Worm (Caenorhabditis elegans) whole organism, L2 larva: ENCODE data around the gene K09C8.8.

Experiments
- C34F6.9 ChIP-seq: fragments of 150-350 bp; optimal IDR thresholded peaks from 2 replicates; lab custom pipeline; 2014; ENCODE audit warnings: missing biosample characterization, missing genetic modification characterization
- R02D3.7 ChIP-seq: fragments of 150-350 bp; optimal IDR thresholded peaks from 2 replicates; lab custom pipeline; 2014; ENCODE audit warnings: missing biosample characterization, missing genetic modification characterization
- Y55F3AM.14 ChIP-seq: fragments of 200-800 bp; sonication (Bioruptor generic); optimal IDR thresholded peaks from 2 replicates; lab custom pipeline; 2018; ENCODE audit warnings: mild to moderate bottlenecking, missing genetic modification characterization, missing compliant biosample characterization
- ZK546.5 ChIP-seq: sonication (generic microtip); optimal IDR thresholded peaks from 2 replicates; lab custom pipeline; 2017; ENCODE audit warnings: missing biosample characterization, missing genetic modification characterization
- alr-1 ChIP-seq: fragments of 150-350 bp; optimal IDR thresholded peaks from 2 replicates; lab custom pipeline; 2014; ENCODE audit warnings: missing biosample characterization, missing genetic modification characterization
- aly-2 ChIP-seq: fragments of 150-350 bp; optimal IDR thresholded peaks from 2 replicates; lab custom pipeline; 2014; ENCODE audit warnings: missing biosample characterization, missing genetic modification characterization
- ama-1 ChIP-seq: fragments of 150-350 bp; optimal IDR thresholded peaks from 2 replicates; lab custom pipeline; 2018; ENCODE audit warnings: inconsistent platforms
- blmp-1 ChIP-seq: sonication (generic microtip); optimal IDR thresholded peaks from 2 replicates; lab custom pipeline; 2017; ENCODE audit warnings: missing genetic modification characterization, mild to moderate bottlenecking, missing compliant biosample characterization, antibody characterized with exemption, moderate library complexity; ENCODE audit not compliant: insufficient read depth
- ceh-16 ChIP-seq: fragments of 150-350 bp; optimal IDR thresholded peaks from 2 replicates; lab custom pipeline; 2014; ENCODE audit warnings: missing biosample characterization, missing genetic modification characterization
- dmd-4 ChIP-seq: sonication (generic microtip); optimal IDR thresholded peaks from 2 replicates; lab custom pipeline; 2017; ENCODE audit warnings: missing biosample characterization, missing genetic modification characterization
- egl-27 ChIP-seq: sonication (generic microtip); optimal IDR thresholded peaks from 3 replicates; lab custom pipeline; 2017; ENCODE audit warnings: missing biosample characterization, missing genetic modification reagents, missing genetic modification characterization
- elt-1 ChIP-seq: fragments of 150-350 bp; optimal IDR thresholded peaks from 2 replicates; lab custom pipeline; 2014; ENCODE audit warnings: missing biosample characterization, missing genetic modification characterization
- elt-3 ChIP-seq: sonication (generic microtip); optimal IDR thresholded peaks from 2 replicates; lab custom pipeline; 2017; ENCODE audit warnings: missing biosample characterization, missing genetic modification characterization
- fos-1 ChIP-seq: fragments of 150-350 bp; optimal IDR thresholded peaks from 2 replicates; lab custom pipeline; 2014; ENCODE audit warnings: missing biosample characterization, missing genetic modification characterization
- lin-11 ChIP-seq: fragments of 150-350 bp; sonication (generic microtip); optimal IDR thresholded peaks from 2 replicates; lab custom pipeline; 2014; ENCODE audit warnings: missing biosample characterization, missing genetic modification characterization, inconsistent platforms, mixed read lengths
- lin-39 ChIP-seq: fragments of 150-350 bp; optimal IDR thresholded peaks from 2 replicates; lab custom pipeline; 2014; ENCODE audit warnings: missing biosample characterization, missing genetic modification reagents, missing genetic modification characterization
- lsy-2 ChIP-seq, 2 experiments: fragments of 150-350 bp in 1 of 2; sonication (generic microtip) in 1 of 2; optimal IDR thresholded peaks; 2 replicates each; lab custom pipeline; 2014 to 2017; ENCODE audit warnings: missing biosample characterization in 2 of 2, missing genetic modification characterization in 2 of 2
- mab-5 ChIP-seq: fragments of 150-350 bp; optimal IDR thresholded peaks from 2 replicates; lab custom pipeline; 2014; ENCODE audit warnings: missing biosample characterization, missing genetic modification characterization
- mbf-1 ChIP-seq: sonication (generic microtip); optimal IDR thresholded peaks from 2 replicates; lab custom pipeline; 2017; ENCODE audit warnings: missing biosample characterization, missing genetic modification characterization
- mdl-1 ChIP-seq, 2 experiments: fragments of 150-350 bp in 1 of 2; sonication (generic microtip) in 1 of 2; optimal IDR thresholded peaks; 2 replicates each; lab custom pipeline; 2017; ENCODE audit warnings: missing biosample characterization in 2 of 2, missing genetic modification characterization in 2 of 2
- nhr-10 ChIP-seq: sonication (generic microtip); optimal IDR thresholded peaks from 2 replicates; lab custom pipeline; 2017; ENCODE audit warnings: missing biosample characterization, missing genetic modification characterization
- nhr-129 ChIP-seq: fragments of 150-350 bp; optimal IDR thresholded peaks from 2 replicates; lab custom pipeline; 2014; ENCODE audit warnings: missing biosample characterization, missing genetic modification characterization
- nhr-23 ChIP-seq: fragments of 150-350 bp; optimal IDR thresholded peaks from 2 replicates; lab custom pipeline; 2014; ENCODE audit warnings: missing biosample characterization, missing genetic modification reagents, missing genetic modification characterization
- nhr-237 ChIP-seq: fragments of 150-350 bp; optimal IDR thresholded peaks from 2 replicates; lab custom pipeline; 2014; ENCODE audit warnings: missing biosample characterization, missing genetic modification characterization
- nhr-25 ChIP-seq: fragments of 150-350 bp; sonication (generic microtip); optimal IDR thresholded peaks from 3 replicates; lab custom pipeline; 2014; ENCODE audit warnings: missing biosample characterization, missing genetic modification characterization
- nhr-6 ChIP-seq: fragments of 150-350 bp; optimal IDR thresholded peaks from 2 replicates; lab custom pipeline; 2014; ENCODE audit warnings: missing biosample characterization, missing genetic modification characterization
- nhr-77 ChIP-seq: fragments of 150-350 bp; optimal IDR thresholded peaks from 2 replicates; lab custom pipeline; 2014; ENCODE audit warnings: missing biosample characterization, missing genetic modification characterization
- peb-1 ChIP-seq: fragments of 150-350 bp; optimal IDR thresholded peaks from 2 replicates; lab custom pipeline; 2014; ENCODE audit warnings: missing biosample characterization, missing genetic modification characterization
- skn-1 ChIP-seq: sonication (generic microtip); optimal IDR thresholded peaks from 2 replicates; lab custom pipeline; 2017; ENCODE audit warnings: missing biosample characterization, missing genetic modification characterization
- sma-9 ChIP-seq, 2 experiments: fragments of 150-350 bp in 1 of 2; sonication (generic microtip) in 1 of 2; optimal IDR thresholded peaks; 2 replicates each; lab custom pipeline; 2014 to 2016; ENCODE audit warnings: missing genetic modification characterization in 2 of 2, mild to moderate bottlenecking in 1 of 2, missing biosample characterization in 1 of 2, missing compliant biosample characterization in 1 of 2, missing genetic modification reagents in 1 of 2, moderate library complexity in 1 of 2
- unc-55 ChIP-seq: fragments of 150-350 bp; sonication (generic microtip); optimal IDR thresholded peaks from 3 replicates; lab custom pipeline; 2014; ENCODE audit warnings: missing biosample characterization, missing genetic modification reagents, missing genetic modification characterization
- unc-62 ChIP-seq: fragments of 150-350 bp; optimal IDR thresholded peaks from 2 replicates; lab custom pipeline; 2014; ENCODE audit warnings: missing biosample characterization, missing genetic modification reagents, missing genetic modification characterization
- ztf-11 ChIP-seq: sonication (generic microtip); optimal IDR thresholded peaks from 2 replicates; lab custom pipeline; 2017; ENCODE audit warnings: missing biosample characterization, missing genetic modification characterization
- ztf-4 ChIP-seq: fragments of 150-350 bp; optimal IDR thresholded peaks from 2 replicates; lab custom pipeline; 2014; ENCODE audit warnings: missing biosample characterization, missing genetic modification characterization

K09C8.8 gene

DNA sequence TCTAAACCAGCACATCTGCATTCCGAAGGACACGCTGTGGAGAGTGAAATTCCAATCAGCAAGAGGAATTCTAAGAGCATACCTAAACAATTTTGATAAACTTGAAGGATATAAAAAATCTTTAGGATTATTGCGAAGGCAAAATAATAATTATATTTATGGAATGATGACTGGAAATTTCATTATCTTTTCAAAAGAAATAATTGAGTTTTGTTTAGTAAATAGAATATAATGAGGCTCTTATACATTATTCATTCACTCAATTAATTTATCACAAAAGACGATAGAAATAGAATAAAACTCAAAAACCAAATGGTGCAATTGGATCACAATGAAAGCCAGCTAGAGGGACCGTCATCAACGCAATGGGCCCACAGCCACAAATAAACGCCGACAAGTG lies 8.5 kb downstream of the K09C8.8 start, which contains the start of gene pxn-2:
TSS of gene pxn-2 (minus strand) at position 101 of the 400 bp plus-strand sequence.
- TF ChIP-seq mbf-1 (tag; lab: Kevin White, UChicago) (no peak), nhr-25 (tag; lab: Kevin White, UChicago) (no peak), nhr-23 (tag; lab: Kevin White, UChicago) (no peak), ama-1 (lab: Kevin White, UChicago) (no peak), C34F6.9 (tag; lab: Kevin White, UChicago) (no peak), dmd-4 (tag; lab: Kevin White, UChicago) (no peak), nhr-237 (tag; lab: Kevin White, UChicago) (no peak)

- TF ChIP-seq elt-3 (tag; lab: Kevin White, UChicago): no peak
- no peak for TF ChIP-seq ZK546.5 (tag; lab: Kevin White, UChicago)
- TF ChIP-seq nhr-129 (tag; lab: Kevin White, UChicago): no peak
- TF ChIP-seq mdl-1 (tag; optimal IDR thresholded peaks at IDR 0.05; lab: Kevin White, UChicago): no peak
- TF ChIP-seq ztf-4 (tag; lab: Kevin White, UChicago): no peak
- TF ChIP-seq elt-1: no peak
- no peak for TF ChIP-seq sma-9 (GFP tag; optimal IDR thresholded peaks at IDR 0.05; lab: Kevin White, UChicago)
- no peak for TF ChIP-seq sma-9 (tag; optimal IDR thresholded peaks at IDR 0.05; lab: Kevin White, UChicago)
- no peak for TF ChIP-seq nhr-23 (tag; lab: Kevin White, UChicago)
- TF ChIP-seq nhr-10: no peak
Measured at ce11 chrX:10981374-10981773, 10.6 kb downstream of the K09C8.8 start.

- TF ChIP-seq aly-2 (tag; lab: Kevin White, UChicago) (no peak), nhr-129 (tag; lab: Kevin White, UChicago) (no peak), nhr-237 (tag; lab: Kevin White, UChicago) (no peak), ZK546.5 (tag; lab: Kevin White, UChicago) (no peak), lin-39 (tag; lab: Kevin White, UChicago) (no peak)
Measured at ce11 chrX:10982051-10982450, 11.3 kb downstream of the K09C8.8 start, which contains the start of gene ver-4. Gene ver-4, plus strand, starts transcription at chrX:10982351.

DNA sequence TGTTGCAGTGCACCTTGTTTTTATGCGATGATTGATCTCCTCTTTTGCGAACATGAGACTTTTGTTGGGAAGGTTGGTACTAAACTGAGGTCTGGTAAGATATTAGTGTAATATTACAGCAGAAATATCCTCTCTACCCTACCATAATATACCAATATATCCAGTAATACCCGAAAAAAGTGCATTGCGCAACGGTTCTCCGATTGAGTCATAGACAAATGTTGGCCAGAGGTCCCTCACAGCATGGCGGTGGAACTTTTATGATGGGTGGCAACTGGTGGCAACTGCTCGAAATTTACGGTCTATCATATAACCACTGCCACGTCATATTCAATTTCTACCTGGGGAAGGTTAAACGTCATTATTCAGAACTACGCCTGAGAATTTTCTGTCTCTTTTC lies 18.6 kb downstream of the K09C8.8 start:
- TF ChIP-seq nhr-237 (tag; lab: Kevin White, UChicago): no peak
- no peak for TF ChIP-seq ztf-4 (tag; lab: Kevin White, UChicago)
- TF ChIP-seq fos-1: no peak
- TF ChIP-seq unc-62 (GFP tag; lab: Kevin White, UChicago): no peak
- no peak for TF ChIP-seq ZK546.5 (tag; lab: Kevin White, UChicago)
- no peak for TF ChIP-seq sma-9 (GFP tag; optimal IDR thresholded peaks at IDR 0.05; lab: Kevin White, UChicago)
- no peak for TF ChIP-seq sma-9 (tag; optimal IDR thresholded peaks at IDR 0.05; lab: Kevin White, UChicago)
- no peak for TF ChIP-seq egl-27 (tag; lab: Kevin White, UChicago)
- no peak for TF ChIP-seq ama-1 (lab: Kevin White, UChicago)
- no peak for TF ChIP-seq skn-1
- TF ChIP-seq nhr-23 (tag; lab: Kevin White, UChicago): no peak
- no peak for TF ChIP-seq alr-1 (tag; lab: Kevin White, UChicago)
- no peak for TF ChIP-seq mab-5
- no peak for TF ChIP-seq nhr-6
- TF ChIP-seq mdl-1 (tag; optimal IDR thresholded peaks at IDR 0.05; lab: Kevin White, UChicago): no peak

ce11 chrX:10990159-10990854 lies 19.6 kb downstream of the K09C8.8 start:
- no peak for TF ChIP-seq lin-39 (tag; lab: Kevin White, UChicago)
- TF ChIP-seq fos-1: peak; percentile 45

DNA sequence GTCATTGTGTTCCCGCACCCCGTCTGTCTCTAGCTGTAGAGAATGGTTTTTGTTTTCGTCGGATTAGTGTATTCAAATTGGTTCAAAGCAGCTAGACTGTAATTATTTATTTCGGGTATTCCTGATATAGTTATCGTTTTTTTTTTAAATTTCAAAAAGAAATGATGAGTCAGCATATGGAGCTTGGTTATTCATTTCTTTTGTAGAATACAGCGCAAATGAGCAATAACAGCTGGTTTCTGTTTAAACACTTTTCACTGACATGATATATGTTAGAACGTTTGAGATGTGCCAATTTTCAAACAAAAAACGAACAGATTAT lies 20.1 kb downstream of the K09C8.8 start:
- no peak for TF ChIP-seq nhr-77 (tag; lab: Kevin White, UChicago)
- no peak for TF ChIP-seq ztf-11
- no peak for TF ChIP-seq aly-2 (tag; lab: Kevin White, UChicago)
- no peak for TF ChIP-seq ztf-4 (tag; lab: Kevin White, UChicago)
- TF ChIP-seq ceh-16 (tag; lab: Kevin White, UChicago): no peak
- TF ChIP-seq nhr-237 (tag; lab: Kevin White, UChicago): no peak
- no peak for TF ChIP-seq lsy-2 (tag; optimal IDR thresholded peaks at IDR 0.05; lab: Kevin White, UChicago)
- no peak for TF ChIP-seq lin-11
- TF ChIP-seq Y55F3AM.14: no peak
- TF ChIP-seq R02D3.7: no peak
- no peak for TF ChIP-seq nhr-25 (tag; lab: Kevin White, UChicago)
- TF ChIP-seq fos-1: no peak
- no peak for TF ChIP-seq unc-55 (GFP tag; lab: Kevin White, UChicago)
- TF ChIP-seq blmp-1 (tag; lab: Kevin White, UChicago): no peak
- TF ChIP-seq peb-1 (tag; lab: Kevin White, UChicago): no peak
- no peak for TF ChIP-seq nhr-10
- TF ChIP-seq unc-62 (GFP tag; lab: Kevin White, UChicago): no peak
- TF ChIP-seq nhr-23 (tag; lab: Kevin White, UChicago): no peak
